Worm (Caenorhabditis elegans) whole organism, early embryonic: ENCODE data around the gene pdl-1.

Source experiments
- F13C5.2 ChIP-seq: sonication (generic microtip); optimal IDR thresholded peaks from 2 replicates; lab custom pipeline; 2017; ENCODE audit warnings: mild to moderate bottlenecking, missing genetic modification characterization, inconsistent platforms, missing compliant biosample characterization
- aly-1 ChIP-seq: sonication (generic microtip); optimal IDR thresholded peaks from 2 replicates; lab custom pipeline; 2016; ENCODE audit warnings: missing genetic modification characterization, missing compliant biosample characterization
- ama-1 ChIP-seq: fragments of 150-350 bp; optimal IDR thresholded peaks from 2 replicates; lab custom pipeline; 2014
- ceh-13 ChIP-seq: fragments of 200-800 bp; sonication (Bioruptor generic); optimal IDR thresholded peaks from 2 replicates; lab custom pipeline; 2018; ENCODE audit warnings: mild to moderate bottlenecking, missing genetic modification characterization, missing compliant biosample characterization
- ceh-36 ChIP-seq: sonication (generic microtip); optimal IDR thresholded peaks from 2 replicates; lab custom pipeline; 2016; ENCODE audit warnings: missing genetic modification characterization, inconsistent platforms, missing compliant biosample characterization
- ets-7 ChIP-seq: sonication (generic microtip); optimal IDR thresholded peaks from 2 replicates; lab custom pipeline; 2016; ENCODE audit warnings: missing genotype, missing genetic modification characterization, missing compliant biosample characterization
- flt-1 ChIP-seq: fragments of 200-800 bp; sonication (Bioruptor generic); IDR thresholded peaks from 2 replicates; pipeline ENCODE4 v1.3.6; 2022; ENCODE audit warnings: missing genetic modification characterization, missing compliant biosample characterization
- hmbx-1 ChIP-seq: sonication (generic microtip); optimal IDR thresholded peaks from 2 replicates; lab custom pipeline; 2016; ENCODE audit warnings: mild to moderate bottlenecking, missing genetic modification characterization, missing compliant biosample characterization
- hmg-4 ChIP-seq: fragments of 200-800 bp; sonication (Bioruptor generic); optimal IDR thresholded peaks from 2 replicates; lab custom pipeline; 2018; ENCODE audit warnings: mild to moderate bottlenecking, missing genetic modification characterization, missing compliant biosample characterization
- hnd-1 ChIP-seq: sonication (generic microtip); optimal IDR thresholded peaks from 2 replicates; lab custom pipeline; 2016; ENCODE audit warnings: missing genetic modification characterization, missing compliant biosample characterization
- pes-1 ChIP-seq: fragments of 200-800 bp; sonication (Bioruptor generic); IDR thresholded peaks from 2 replicates; pipeline ENCODE4 v1.3.6; 2022; ENCODE audit warnings: missing genetic modification reagents, missing genetic modification characterization, missing compliant biosample characterization
- scrt-1 ChIP-seq: fragments of 200-800 bp; sonication (Bioruptor generic); IDR thresholded peaks from 2 replicates; pipeline ENCODE4 v1.3.6; 2022; ENCODE audit warnings: missing genetic modification characterization, missing compliant biosample characterization
- sea-1 ChIP-seq: fragments of 200-800 bp; sonication (Bioruptor generic); conservative IDR thresholded peaks from 2 replicates; pipeline ENCODE4 v1.3.6; 2022; ENCODE audit warnings: missing genetic modification characterization, missing compliant biosample characterization
- tbx-11 ChIP-seq: fragments of 200-800 bp; sonication (Bioruptor generic); IDR thresholded peaks from 2 replicates; pipeline ENCODE4 v1.3.6; 2022; ENCODE audit warnings: missing genetic modification characterization, missing compliant biosample characterization
- tbx-37 ChIP-seq: fragments of 200-800 bp; sonication (Bioruptor generic); conservative IDR thresholded peaks from 2 replicates; pipeline ENCODE4 v1.3.6; 2022; ENCODE audit warnings: missing genetic modification reagents, missing genetic modification characterization, missing compliant biosample characterization
- tra-4 ChIP-seq: sonication (generic microtip); optimal IDR thresholded peaks from 2 replicates; lab custom pipeline; 2017; ENCODE audit warnings: missing genetic modification characterization, missing compliant biosample characterization

pdl-1 gene

DNA sequence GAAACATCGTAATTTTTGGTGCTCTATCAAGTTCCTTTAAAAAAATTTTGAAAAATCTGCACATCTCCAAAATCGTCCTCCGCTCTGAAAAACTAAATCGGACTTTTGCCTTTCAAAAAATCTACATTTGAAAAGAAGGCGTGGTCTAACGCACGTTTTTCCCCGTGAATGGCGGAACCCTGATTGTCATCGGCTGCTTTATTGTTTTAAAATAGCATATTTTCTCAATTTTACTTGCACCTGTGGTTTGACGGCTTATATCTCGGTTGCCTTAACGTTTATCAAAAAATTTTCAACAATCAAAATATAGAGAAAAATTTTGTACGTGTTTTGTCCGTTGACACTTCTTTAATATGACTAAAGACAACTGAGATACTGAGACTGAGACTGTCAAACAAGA lies 48.4 kb downstream of the pdl-1 start:
- no peak for TF ChIP-seq tra-4
- no peak for TF ChIP-seq tbx-37 (GFP tag; lab: Robert Waterston, UW)
- no peak for TF ChIP-seq hmbx-1 (tag; lab: Kevin White, UChicago)
- TF ChIP-seq tbx-11 (GFP tag; lab: Robert Waterston, UW) = no peak
- TF ChIP-seq ceh-13 (GFP tag; lab: Kevin White, UChicago) = no peak
- TF ChIP-seq hnd-1 (tag; lab: Kevin White, UChicago) = no peak
- no peak for TF ChIP-seq ama-1 (lab: Kevin White, UChicago)
- no peak for TF ChIP-seq F13C5.2 (tag; lab: Kevin White, UChicago)

DNA sequence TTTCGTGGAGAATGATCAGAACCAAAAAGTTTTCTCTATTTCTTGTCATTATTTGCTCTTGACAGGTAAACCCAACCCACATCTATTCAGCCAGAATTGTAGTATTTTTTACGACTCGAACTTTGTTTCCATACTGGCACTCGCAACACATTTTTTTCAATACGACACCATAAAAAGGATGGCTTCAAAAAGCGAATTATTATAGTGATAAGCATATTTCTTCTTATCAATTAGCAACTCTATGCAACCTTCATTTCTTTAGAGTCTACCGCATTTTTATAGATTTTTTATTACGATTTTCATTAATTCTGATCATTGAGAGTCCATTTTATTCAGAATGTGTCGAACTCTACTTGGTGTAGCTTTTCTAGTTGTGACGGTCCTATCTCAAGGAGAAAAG lies 48.9 kb downstream of the pdl-1 start, which contains the start of gene ctsa-3.1:
Gene ctsa-3.1, plus strand, starts transcription at position 337 of the 400 bp plus-strand sequence.
- no peak for TF ChIP-seq hmg-4 (GFP tag; lab: Kevin White, UChicago)
- no peak for TF ChIP-seq ceh-13 (GFP tag; lab: Kevin White, UChicago)
- TF ChIP-seq hnd-1 (tag; lab: Kevin White, UChicago) = no peak
- TF ChIP-seq hmbx-1 (tag; lab: Kevin White, UChicago) = no peak
- TF ChIP-seq ets-7 = no peak
- TF ChIP-seq tbx-37 (GFP tag; lab: Robert Waterston, UW) = no peak
- TF ChIP-seq F13C5.2 (tag; lab: Kevin White, UChicago) = no peak
- TF ChIP-seq sea-1 (GFP tag; lab: Robert Waterston, UW) = no peak
- TF ChIP-seq scrt-1 (GFP tag; lab: Robert Waterston, UW) = no peak
- no peak for TF ChIP-seq flt-1 (GFP tag; lab: Robert Waterston, UW)
- TF ChIP-seq aly-1 (tag; lab: Kevin White, UChicago) = no peak
- TF ChIP-seq tra-4 = no peak
- no peak for TF ChIP-seq ama-1 (lab: Kevin White, UChicago)

DNA sequence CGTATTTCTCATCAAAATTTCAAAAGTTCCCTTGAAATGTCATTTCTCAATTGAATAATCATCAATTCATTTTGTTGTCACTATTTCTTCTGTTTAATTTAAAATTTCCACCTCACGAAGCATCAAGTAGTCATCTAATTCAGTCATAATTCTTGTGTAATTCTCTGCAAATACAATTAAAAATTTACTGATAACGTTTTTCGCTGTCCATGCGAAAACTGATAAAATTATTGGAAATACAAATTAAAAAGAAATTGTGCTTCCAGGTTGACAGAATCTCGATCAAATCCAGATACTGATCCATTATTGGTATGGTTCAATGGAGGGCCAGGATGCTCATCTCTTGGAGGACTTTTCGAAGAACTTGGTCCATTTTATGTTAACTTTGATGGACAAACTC lies 49.7 kb downstream of the pdl-1 start:
- TF ChIP-seq sea-1 (GFP tag; lab: Robert Waterston, UW) (no peak), hnd-1 (tag; lab: Kevin White, UChicago) (no peak), pes-1 (GFP tag; lab: Robert Waterston, UW) (no peak), ets-7 (no peak), ceh-36 (tag; lab: Kevin White, UChicago) (no peak), flt-1 (GFP tag; lab: Robert Waterston, UW) (no peak)
